Fruit fly (Drosophila melanogaster): ENCODE data around the gene Nnf1b.

Nnf1b gene

dm6 chr2L:856690-857488, 46.5 kb downstream of the Nnf1b start (continued):
- TF ChIP-seq GATAe (GFP tag; conservative IDR thresholded peaks at IDR 0.05), result peak; percentile 23; the same call in 1 of the 2 replicates
- no peak for TF ChIP-seq ato (GFP tag; IDR thresholded peaks at IDR 0.05; ENCODE audit: partially characterized antibody)
- TF ChIP-seq NK7.1 (GFP tag; optimal IDR thresholded peaks at IDR 0.05), result no peak
- peak; percentile 76 for TF ChIP-seq CoRest (tag; optimal IDR thresholded peaks at IDR 0.05)
- peak; percentile 72 for TF ChIP-seq CG32767 (GFP tag; IDR thresholded peaks at IDR 0.05)
- peak; percentile 71 for TF ChIP-seq Gsc (GFP tag; IDR thresholded peaks at IDR 0.05)
- peak; percentile 85 for TF ChIP-seq ATbp (GFP tag; optimal IDR thresholded peaks at IDR 0.05)
- peak; percentile 65 for TF ChIP-seq CG16815 (GFP tag; optimal IDR thresholded peaks at IDR 0.05)
- peak; percentile 56 for TF ChIP-seq dimm (GFP tag; IDR thresholded peaks at IDR 0.05)
- no peak for TF ChIP-seq nom (GFP tag; optimal IDR thresholded peaks at IDR 0.05)
- TF ChIP-seq CG7372 (GFP tag; IDR thresholded peaks at IDR 0.05), result peak; percentile 59
- TF ChIP-seq Kr (GFP tag; optimal IDR thresholded peaks at IDR 0.05), result no peak
- TF ChIP-seq CG12769 (tag; optimal IDR thresholded peaks at IDR 0.05), result peak; percentile 81
- TF ChIP-seq az2 (GFP tag; optimal IDR thresholded peaks at IDR 0.05), result peak; percentile 73
- peak in 1 of 2 experiments; percentile 13 for TF ChIP-seq Trl (optimal IDR thresholded peaks at IDR 0.05)
- TF ChIP-seq Trl (GFP tag; optimal IDR thresholded peaks at IDR 0.05), result peak; percentile 66
- TF ChIP-seq CG16813 (GFP tag; IDR thresholded peaks at IDR 0.05; ENCODE audit: partially characterized antibody), result no peak
- peak; percentile 80 for TF ChIP-seq Sox102F (GFP tag; optimal IDR thresholded peaks at IDR 0.05)
- TF ChIP-seq Max (GFP tag; optimal IDR thresholded peaks at IDR 0.05), result peak; percentile 65
- TF ChIP-seq odd (GFP tag; optimal IDR thresholded peaks at IDR 0.05), result peak; percentile 61
- peak; percentile 53 to 79 for TF ChIP-seq chif (GFP tag; optimal IDR thresholded peaks at IDR 0.05)
- TF ChIP-seq CG5953 (GFP tag; IDR thresholded peaks at IDR 0.05), result peak; percentile 73
- peak; percentile 85 for TF ChIP-seq fd96Cb (tag; optimal IDR thresholded peaks at IDR 0.05)
- TF ChIP-seq CG6689 (GFP tag; IDR thresholded peaks at IDR 0.05), result peak; percentile 88
- peak; percentile 59; the same call in 1 of the 2 replicates for TF ChIP-seq seq (GFP tag; IDR thresholded peaks at IDR 0.05)
- peak; percentile 40 for TF ChIP-seq CG18764 (GFP tag; optimal IDR thresholded peaks at IDR 0.05)
- no peak for TF ChIP-seq Lpt (GFP tag; optimal IDR thresholded peaks at IDR 0.05)
- TF ChIP-seq CG9727 (GFP tag; optimal IDR thresholded peaks at IDR 0.05), result peak; percentile 66
- TF ChIP-seq CG3838 (GFP tag; optimal IDR thresholded peaks at IDR 0.05), result no peak
- TF ChIP-seq CG17328 (GFP tag; IDR thresholded peaks at IDR 0.05), result peak; percentile 88
- TF ChIP-seq CG12744 (GFP tag; optimal IDR thresholded peaks at IDR 0.05), result no peak
- no peak for TF ChIP-seq gro (GFP tag; optimal IDR thresholded peaks at IDR 0.05)
- TF ChIP-seq CG3065 (GFP tag; optimal IDR thresholded peaks at IDR 0.05), result peak; percentile 34
- peak; percentile 89 for TF ChIP-seq ken (GFP tag; IDR thresholded peaks at IDR 0.05)
- TF ChIP-seq C15 (GFP tag; IDR thresholded peaks at IDR 0.05), result peak; percentile 53; the same call in 1 of the 3 replicates
- peak; percentile 84 for TF ChIP-seq row (GFP tag; IDR thresholded peaks at IDR 0.05)
- TF ChIP-seq eyg (GFP tag; optimal IDR thresholded peaks at IDR 0.05), result peak; percentile 29
- peak; percentile 12 for TF ChIP-seq CG7987 (GFP tag; optimal IDR thresholded peaks at IDR 0.05)
- peak; percentile 46 for TF ChIP-seq tx (GFP tag; optimal IDR thresholded peaks at IDR 0.05)
- no peak for TF ChIP-seq Poxn (GFP tag; IDR thresholded peaks at IDR 0.05)
- TF ChIP-seq klu (GFP tag; IDR thresholded peaks at IDR 0.05), result 0 out of 2 replicates have a peak, but pooled peaks have one; percentile 25
- TF ChIP-seq Nf-YA (GFP tag; IDR thresholded peaks at IDR 0.05), result peak; percentile 81
- TF ChIP-seq CG10979 (tag; optimal IDR thresholded peaks at IDR 0.05), result peak; percentile 84
- peak; percentile 44 for TF ChIP-seq CG8089 (GFP tag; optimal IDR thresholded peaks at IDR 0.05)
- TF ChIP-seq scrt (GFP tag; optimal IDR thresholded peaks at IDR 0.05), result peak; percentile 33
- TF ChIP-seq otp (GFP tag; IDR thresholded peaks at IDR 0.05), result peak; percentile 89
- TF ChIP-seq lab (GFP tag; optimal IDR thresholded peaks at IDR 0.05), result peak; percentile 87
- TF ChIP-seq ind (GFP tag; optimal IDR thresholded peaks at IDR 0.05), result peak; percentile 80
- TF ChIP-seq E2f1 (GFP tag; IDR thresholded peaks at IDR 0.05), result peak; percentile 82
- peak; percentile 53 for TF ChIP-seq PHDP (tag; optimal IDR thresholded peaks at IDR 0.05)

Data from whole organism, embryonic.